Worm (Caenorhabditis elegans) whole organism, early embryonic: ENCODE results near the gene ttr-49.

ENCODE experiments used
- B0310.2 ChIP-seq: sonication (generic microtip); optimal IDR thresholded peaks from 2 replicates; lab custom pipeline; 2016; ENCODE audit warnings: mild to moderate bottlenecking, missing genetic modification characterization, missing compliant biosample characterization
- F13C5.2 ChIP-seq: sonication (generic microtip); optimal IDR thresholded peaks from 2 replicates; lab custom pipeline; 2017; ENCODE audit warnings: mild to moderate bottlenecking, missing genetic modification characterization, inconsistent platforms, missing compliant biosample characterization
- aly-1 ChIP-seq: sonication (generic microtip); optimal IDR thresholded peaks from 2 replicates; lab custom pipeline; 2016; ENCODE audit warnings: missing genetic modification characterization, missing compliant biosample characterization
- ama-1 ChIP-seq: fragments of 150-350 bp; optimal IDR thresholded peaks from 2 replicates; lab custom pipeline; 2014
- ceh-13 ChIP-seq: fragments of 200-800 bp; sonication (Bioruptor generic); optimal IDR thresholded peaks from 2 replicates; lab custom pipeline; 2018; ENCODE audit warnings: mild to moderate bottlenecking, missing genetic modification characterization, missing compliant biosample characterization
- ceh-36 ChIP-seq: sonication (generic microtip); optimal IDR thresholded peaks from 2 replicates; lab custom pipeline; 2016; ENCODE audit warnings: missing genetic modification characterization, inconsistent platforms, missing compliant biosample characterization
- ets-7 ChIP-seq: sonication (generic microtip); optimal IDR thresholded peaks from 2 replicates; lab custom pipeline; 2016; ENCODE audit warnings: missing genotype, missing genetic modification characterization, missing compliant biosample characterization
- flt-1 ChIP-seq: fragments of 200-800 bp; sonication (Bioruptor generic); IDR thresholded peaks from 2 replicates; pipeline ENCODE4 v1.3.6; 2022; ENCODE audit warnings: missing genetic modification characterization, missing compliant biosample characterization
- hmbx-1 ChIP-seq: sonication (generic microtip); optimal IDR thresholded peaks from 2 replicates; lab custom pipeline; 2016; ENCODE audit warnings: mild to moderate bottlenecking, missing genetic modification characterization, missing compliant biosample characterization
- hmg-4 ChIP-seq: fragments of 200-800 bp; sonication (Bioruptor generic); optimal IDR thresholded peaks from 2 replicates; lab custom pipeline; 2018; ENCODE audit warnings: mild to moderate bottlenecking, missing genetic modification characterization, missing compliant biosample characterization
- hnd-1 ChIP-seq: sonication (generic microtip); optimal IDR thresholded peaks from 2 replicates; lab custom pipeline; 2016; ENCODE audit warnings: missing genetic modification characterization, missing compliant biosample characterization
- pes-1 ChIP-seq: fragments of 200-800 bp; sonication (Bioruptor generic); IDR thresholded peaks from 2 replicates; pipeline ENCODE4 v1.3.6; 2022; ENCODE audit warnings: missing genetic modification reagents, missing genetic modification characterization, missing compliant biosample characterization
- scrt-1 ChIP-seq: fragments of 200-800 bp; sonication (Bioruptor generic); IDR thresholded peaks from 2 replicates; pipeline ENCODE4 v1.3.6; 2022; ENCODE audit warnings: missing genetic modification characterization, missing compliant biosample characterization
- sea-1 ChIP-seq: fragments of 200-800 bp; sonication (Bioruptor generic); conservative IDR thresholded peaks from 2 replicates; pipeline ENCODE4 v1.3.6; 2022; ENCODE audit warnings: missing genetic modification characterization, missing compliant biosample characterization
- tbx-11 ChIP-seq: fragments of 200-800 bp; sonication (Bioruptor generic); IDR thresholded peaks from 2 replicates; pipeline ENCODE4 v1.3.6; 2022; ENCODE audit warnings: missing genetic modification characterization, missing compliant biosample characterization
- tbx-37 ChIP-seq: fragments of 200-800 bp; sonication (Bioruptor generic); conservative IDR thresholded peaks from 2 replicates; pipeline ENCODE4 v1.3.6; 2022; ENCODE audit warnings: missing genetic modification reagents, missing genetic modification characterization, missing compliant biosample characterization
- tra-4 ChIP-seq: sonication (generic microtip); optimal IDR thresholded peaks from 2 replicates; lab custom pipeline; 2017; ENCODE audit warnings: missing genetic modification characterization, missing compliant biosample characterization

Gene ttr-49

ce11 chrV:9356345-9356744 lies at the start of gene ttr-49:
Gene ttr-49, minus strand, starts transcription at chrV:9356515.
- no peak for TF ChIP-seq ceh-36
- TF ChIP-seq F13C5.2 (tag; lab: Kevin White, UChicago), result no peak
- TF ChIP-seq tbx-37 (GFP tag; lab: Robert Waterston, UW), result no peak
- no peak for TF ChIP-seq hnd-1 (tag; lab: Kevin White, UChicago)
- TF ChIP-seq B0310.2 (tag; lab: Kevin White, UChicago), result no peak
- no peak for TF ChIP-seq hmbx-1 (tag; lab: Kevin White, UChicago)
- TF ChIP-seq aly-1 (tag; lab: Kevin White, UChicago), result no peak
- no peak for TF ChIP-seq ama-1 (lab: Kevin White, UChicago)
- TF ChIP-seq hmg-4, result no peak
- no peak for TF ChIP-seq tbx-11 (GFP tag; lab: Robert Waterston, UW)
- no peak for TF ChIP-seq ets-7
- TF ChIP-seq tra-4 (tag; lab: Kevin White, UChicago), result no peak
- no peak for TF ChIP-seq pes-1 (GFP tag; lab: Robert Waterston, UW)

- no peak for TF ChIP-seq flt-1
- TF ChIP-seq tbx-11 (GFP tag; lab: Robert Waterston, UW), result no peak
- no peak for TF ChIP-seq ceh-36
- TF ChIP-seq scrt-1 (GFP tag; lab: Robert Waterston, UW), result no peak
- TF ChIP-seq ama-1 (lab: Kevin White, UChicago), result no peak
- no peak for TF ChIP-seq B0310.2 (tag; lab: Kevin White, UChicago)
- no peak for TF ChIP-seq sea-1 (GFP tag; lab: Robert Waterston, UW)
- no peak for TF ChIP-seq pes-1 (GFP tag; lab: Robert Waterston, UW)
- TF ChIP-seq aly-1 (tag; lab: Kevin White, UChicago), result no peak
- TF ChIP-seq tbx-37 (GFP tag; lab: Robert Waterston, UW), result no peak
- no peak for TF ChIP-seq F13C5.2 (tag; lab: Kevin White, UChicago)
- no peak for TF ChIP-seq hmg-4
- TF ChIP-seq tra-4 (tag; lab: Kevin White, UChicago), result no peak
- TF ChIP-seq hmbx-1 (tag; lab: Kevin White, UChicago), result no peak
- TF ChIP-seq ceh-13, result no peak
- TF ChIP-seq hnd-1 (tag; lab: Kevin White, UChicago), result no peak
- no peak for TF ChIP-seq ets-7
These were observed 43.6 kb upstream of the ttr-49 start, which contains the start of gene trpp-4 for ce11 chrV:9399886-9400373. Gene trpp-4, plus strand, starts transcription at chrV:9400327.

- TF ChIP-seq tbx-11 (GFP tag; lab: Robert Waterston, UW) (no peak), hmbx-1 (tag; lab: Kevin White, UChicago) (no peak), ceh-13 (no peak), B0310.2 (tag; lab: Kevin White, UChicago) (no peak), hnd-1 (tag; lab: Kevin White, UChicago) (no peak), tbx-37 (GFP tag; lab: Robert Waterston, UW) (no peak), sea-1 (GFP tag; lab: Robert Waterston, UW) (no peak)
These were observed 38.8 kb upstream of the ttr-49 start for ce11 chrV:9394938-9395639.

- no peak for TF ChIP-seq tbx-11 (GFP tag; lab: Robert Waterston, UW)
- TF ChIP-seq scrt-1 (GFP tag; lab: Robert Waterston, UW), result no peak
- no peak for TF ChIP-seq F13C5.2 (tag; lab: Kevin White, UChicago)
- TF ChIP-seq tbx-37 (GFP tag; lab: Robert Waterston, UW), result no peak
- no peak for TF ChIP-seq tra-4 (tag; lab: Kevin White, UChicago)
- TF ChIP-seq ceh-13, result no peak
These were observed 35.6 kb upstream of the ttr-49 start for ce11 chrV:9391959-9392358.

ce11 chrV:9386143-9386542 lies 29.8 kb upstream of the ttr-49 start, which contains the start of gene hum-2:
Gene hum-2, plus strand, starts transcription at chrV:9386175.
- no peak for TF ChIP-seq B0310.2 (tag; lab: Kevin White, UChicago)
- no peak for TF ChIP-seq scrt-1 (GFP tag; lab: Robert Waterston, UW)

- TF ChIP-seq B0310.2 (tag; lab: Kevin White, UChicago), result no peak
- TF ChIP-seq ceh-36, result no peak
- TF ChIP-seq flt-1, result no peak
- no peak for TF ChIP-seq aly-1 (tag; lab: Kevin White, UChicago)
- no peak for TF ChIP-seq tbx-11 (GFP tag; lab: Robert Waterston, UW)
- no peak for TF ChIP-seq hmg-4
- no peak for TF ChIP-seq ceh-13
- no peak for TF ChIP-seq tra-4 (tag; lab: Kevin White, UChicago)
- TF ChIP-seq hnd-1 (tag; lab: Kevin White, UChicago), result no peak
- no peak for TF ChIP-seq ets-7
- no peak for TF ChIP-seq sea-1 (GFP tag; lab: Robert Waterston, UW)
- TF ChIP-seq tbx-37 (GFP tag; lab: Robert Waterston, UW), result no peak
- TF ChIP-seq F13C5.2 (tag; lab: Kevin White, UChicago), result no peak
- no peak for TF ChIP-seq hmbx-1 (tag; lab: Kevin White, UChicago)
These were observed 28.6 kb upstream of the ttr-49 start for ce11 chrV:9384949-9385348.

- TF ChIP-seq ama-1 (lab: Kevin White, UChicago), result no peak
- no peak for TF ChIP-seq hmbx-1 (tag; lab: Kevin White, UChicago)
- no peak for TF ChIP-seq flt-1
- TF ChIP-seq ceh-36, result no peak
- TF ChIP-seq sea-1 (GFP tag; lab: Robert Waterston, UW), result no peak
- TF ChIP-seq ceh-13, result no peak
- no peak for TF ChIP-seq tra-4 (tag; lab: Kevin White, UChicago)
- no peak for TF ChIP-seq B0310.2 (tag; lab: Kevin White, UChicago)
These were observed 28.0 kb upstream of the ttr-49 start for ce11 chrV:9384359-9384758.
